Worm (Caenorhabditis elegans) whole organism, midembryonic: ENCODE data around the gene C17A2.2.

Source experiments
- T22C8.4 ChIP-seq: fragments of 200-800 bp; sonication (Bioruptor generic); IDR thresholded peaks from 2 replicates; pipeline ENCODE4 v1.3.6; 2022; ENCODE audit warnings: missing genetic modification characterization, missing compliant biosample characterization
- ztf-23 ChIP-seq: fragments of 200-800 bp; sonication (Bioruptor generic); IDR thresholded peaks from 2 replicates; pipeline ENCODE4 v1.3.6; 2022; ENCODE audit warnings: missing genetic modification reagents, missing genetic modification characterization, missing compliant biosample characterization

ce11 chrII:3832383-3832782 lies 13.7 kb upstream of the C17A2.2 start, which contains the start of gene F54D10.9:
- TF ChIP-seq T22C8.4 (GFP tag; lab: Robert Waterston, UW) (no peak), ztf-23 (GFP tag; lab: Robert Waterston, UW) (no peak)
